Fruit fly (Drosophila melanogaster) whole organism, embryonic: ENCODE measurements around the gene Or63a.

Experiments used
- Asciz ChIP-seq: fragments of 200-800 bp; sonication (Bioruptor generic); optimal IDR thresholded peaks from 2 replicates; lab custom pipeline; 2017; ENCODE audit warnings: missing biosample characterization, mild to moderate bottlenecking, missing genetic modification characterization, missing genetic modification reagents
- Bteb2 ChIP-seq: fragments of 200-800 bp; sonication (Bioruptor generic); optimal IDR thresholded peaks from 2 replicates; lab custom pipeline; 2016; ENCODE audit warnings: missing biosample characterization, missing genetic modification characterization
- CG10209 ChIP-seq: fragments of 200-800 bp; sonication (Bioruptor generic); optimal IDR thresholded peaks from 3 replicates; lab custom pipeline; 2017; ENCODE audit warnings: missing biosample characterization, mild to moderate bottlenecking, missing genetic modification characterization, missing genetic modification reagents
- CG10274 ChIP-seq: fragments of 200-800 bp; sonication (Bioruptor generic); optimal IDR thresholded peaks from 3 replicates; lab custom pipeline; 2017; ENCODE audit warnings: missing biosample characterization, mild to moderate bottlenecking, missing genetic modification characterization
- CG10543 ChIP-seq: fragments of 200-800 bp; sonication (Bioruptor generic); optimal IDR thresholded peaks from 3 replicates; lab custom pipeline; 2017; ENCODE audit warnings: missing biosample characterization, mild to moderate bottlenecking, missing genetic modification characterization, moderate library complexity
- CG11247 ChIP-seq: fragments of 200-800 bp; sonication (Bioruptor generic); IDR thresholded peaks from 2 replicates; pipeline ENCODE4 v1.3.6; 2022; ENCODE audit warnings: missing biosample characterization, missing genetic modification characterization
- CG11695 ChIP-seq: fragments of 200-800 bp; sonication (Bioruptor generic); IDR thresholded peaks from 3 replicates; pipeline ENCODE4 v1.3.6; 2022; ENCODE audit warnings: missing biosample characterization, missing genetic modification characterization
- CG12219 ChIP-seq: fragments of 200-800 bp; sonication (Bioruptor generic); optimal IDR thresholded peaks from 3 replicates; lab custom pipeline; 2018; ENCODE audit warnings: missing biosample characterization, mild to moderate bottlenecking, missing genetic modification characterization
- CG12236 ChIP-seq: fragments of 200-800 bp; sonication (Bioruptor generic); optimal IDR thresholded peaks from 2 replicates; lab custom pipeline; 2016; ENCODE audit warnings: missing biosample characterization, missing genetic modification characterization
- CG13287 ChIP-seq: fragments of 200-800 bp; sonication (Bioruptor generic); IDR thresholded peaks from 2 replicates; pipeline ENCODE4 v1.3.6; 2022; ENCODE audit warnings: missing biosample characterization, missing genetic modification characterization; ENCODE audit not compliant: partially characterized antibody
- CG14667 ChIP-seq: fragments of 200-800 bp; sonication (Bioruptor generic); IDR thresholded peaks from 2 replicates; pipeline ENCODE4 v1.3.6; 2022; ENCODE audit warnings: missing biosample characterization, missing genetic modification characterization
- CG14860 ChIP-seq: fragments of 200-800 bp; sonication (Bioruptor generic); IDR thresholded peaks from 3 replicates; pipeline ENCODE4 v1.3.6; 2022; ENCODE audit warnings: missing biosample characterization, missing genetic modification characterization; ENCODE audit not compliant: partially characterized antibody
- CG16863 ChIP-seq: fragments of 200-800 bp; sonication (Bioruptor generic); optimal IDR thresholded peaks from 3 replicates; lab custom pipeline; 2016; ENCODE audit warnings: missing biosample characterization, missing genetic modification characterization
- CG17361 ChIP-seq: fragments of 200-800 bp; sonication (Bioruptor generic); IDR thresholded peaks from 3 replicates; pipeline ENCODE4 v1.3.6; 2022; ENCODE audit warnings: missing biosample characterization, missing genetic modification characterization
- CG17829 ChIP-seq: fragments of 200-800 bp; optimal IDR thresholded peaks from 2 replicates; lab custom pipeline; 2019; ENCODE audit warnings: missing biosample characterization, mild to moderate bottlenecking, missing genetic modification characterization, moderate library complexity
- CG18011 ChIP-seq: fragments of 200-800 bp; sonication (Bioruptor generic); optimal IDR thresholded peaks from 2 replicates; lab custom pipeline; 2017; ENCODE audit warnings: missing biosample characterization, missing genetic modification characterization, mild to moderate bottlenecking, moderate library complexity, missing genotype
- CG18476 ChIP-seq: fragments of 200-800 bp; sonication (Bioruptor generic); optimal IDR thresholded peaks from 2 replicates; lab custom pipeline; 2016; ENCODE audit warnings: missing biosample characterization, mild to moderate bottlenecking, missing genetic modification characterization
- CG2875 ChIP-seq: fragments of 200-800 bp; sonication (Bioruptor generic); optimal IDR thresholded peaks from 2 replicates; lab custom pipeline; 2017; ENCODE audit warnings: missing biosample characterization, mild to moderate bottlenecking, missing genetic modification characterization, missing genetic modification reagents
- CG32772 ChIP-seq: fragments of 200-800 bp; sonication (Bioruptor generic); IDR thresholded peaks from 2 replicates; pipeline ENCODE4 v1.3.6; 2022; ENCODE audit warnings: missing biosample characterization, missing genetic modification characterization
- CG3726 ChIP-seq: fragments of 200-800 bp; sonication (Bioruptor generic); IDR thresholded peaks from 3 replicates; pipeline ENCODE4, ENCODE4 v1.3.6; 2022; ENCODE audit warnings: missing biosample characterization, missing genetic modification characterization
- CG4360 ChIP-seq: fragments of 200-800 bp; sonication (Bioruptor generic); IDR thresholded peaks from 2 replicates; pipeline ENCODE4 v1.3.6; 2022; ENCODE audit warnings: missing biosample characterization, missing genetic modification characterization
- CG4730 ChIP-seq: fragments of 200-800 bp; sonication (Bioruptor generic); IDR thresholded peaks from 2 replicates; pipeline ENCODE4 v1.3.6; 2022; ENCODE audit warnings: missing biosample characterization, missing genetic modification characterization
- CG6813 ChIP-seq: fragments of 200-800 bp; sonication (Bioruptor generic); optimal IDR thresholded peaks from 2 replicates; lab custom pipeline; 2017; ENCODE audit warnings: missing biosample characterization, missing genetic modification characterization, mild to moderate bottlenecking, moderate library complexity, missing genetic modification reagents
- CG9609 ChIP-seq: fragments of 200-800 bp; sonication (Bioruptor generic); optimal IDR thresholded peaks from 3 replicates; lab custom pipeline; 2016; ENCODE audit warnings: missing biosample characterization, missing genetic modification characterization
- Elba2 ChIP-seq: fragments of 200-800 bp; sonication (Bioruptor generic); optimal IDR thresholded peaks from 3 replicates; lab custom pipeline; 2016; ENCODE audit warnings: missing biosample characterization, missing genetic modification characterization
- Fer3 ChIP-seq: fragments of 200-800 bp; sonication (Bioruptor generic); optimal IDR thresholded peaks from 2 replicates; lab custom pipeline; 2018; ENCODE audit warnings: missing biosample characterization, mild to moderate bottlenecking, missing genetic modification characterization, moderate library complexity
- Mad ChIP-seq: fragments of 200-800 bp; sonication (Bioruptor generic); optimal IDR thresholded peaks from 2 replicates; lab custom pipeline; 2016; ENCODE audit warnings: missing biosample characterization, missing genetic modification characterization
- Stat92E ChIP-seq, 3 experiments: fragments of >200 bp in 2 of 3; fragments of 200-800 bp in 1 of 3; sonication (Bioruptor generic) in 1 of 3; optimal IDR thresholded peaks; 2 replicates each; lab custom pipeline; 2017 to 2019; ENCODE audit warnings: missing biosample characterization in 3 of 3, missing genetic modification characterization in 3 of 3, mild to moderate bottlenecking in 1 of 3, moderate library complexity in 1 of 3
- Trl ChIP-seq, 3 experiments: fragments of >200 bp in 2 of 3; fragments of 200-800 bp in 1 of 3; sonication (Bioruptor generic) in 1 of 3; optimal IDR thresholded peaks; 2 replicates in 1 of 3; 3 replicates in 2 of 3; lab custom pipeline; 2016 to 2017; ENCODE audit warnings: missing biosample characterization in 1 of 3, missing genetic modification characterization in 1 of 3
- Vsx1 ChIP-seq: fragments of 200-800 bp; sonication (Bioruptor generic); optimal IDR thresholded peaks from 2 replicates; lab custom pipeline; 2017; ENCODE audit warnings: missing biosample characterization, mild to moderate bottlenecking, missing genetic modification characterization, missing genetic modification reagents
- Xrp1 ChIP-seq: fragments of 200-800 bp; sonication (Bioruptor generic); IDR thresholded peaks from 2 replicates; pipeline ENCODE4 v1.3.6; 2022; ENCODE audit warnings: missing biosample characterization, missing genetic modification characterization
- aop ChIP-seq: fragments of 200-800 bp; sonication (Bioruptor generic); IDR thresholded peaks from 2 replicates; pipeline ENCODE4 v1.3.6; 2022; ENCODE audit warnings: missing biosample characterization, missing genetic modification characterization
- ato ChIP-seq: fragments of 200-800 bp; sonication (Bioruptor generic); IDR thresholded peaks from 2 replicates; pipeline ENCODE4 v1.3.6; 2022; ENCODE audit warnings: missing biosample characterization, missing genetic modification characterization; ENCODE audit not compliant: partially characterized antibody
- bigmax ChIP-seq: fragments of 200-800 bp; sonication (Bioruptor generic); optimal IDR thresholded peaks from 2 replicates; lab custom pipeline; 2018; ENCODE audit warnings: missing biosample characterization, mild to moderate bottlenecking, missing genetic modification characterization
- caup ChIP-seq: fragments of 200-800 bp; sonication (Bioruptor generic); optimal IDR thresholded peaks from 3 replicates; lab custom pipeline; 2017; ENCODE audit warnings: missing biosample characterization, mild to moderate bottlenecking, missing genetic modification characterization, moderate library complexity; ENCODE audit not compliant: severe bottlenecking
- da ChIP-seq: fragments of 200-800 bp; sonication (Bioruptor generic); optimal IDR thresholded peaks from 2 replicates; lab custom pipeline; 2016; ENCODE audit warnings: missing biosample characterization, missing genetic modification characterization
- dmrt99B ChIP-seq: fragments of 200-800 bp; sonication (Bioruptor generic); optimal IDR thresholded peaks from 2 replicates; lab custom pipeline; 2018; ENCODE audit warnings: missing biosample characterization, mild to moderate bottlenecking, missing genetic modification characterization, moderate library complexity
- fu2 ChIP-seq: fragments of 200-800 bp; sonication (Bioruptor generic); optimal IDR thresholded peaks from 2 replicates; lab custom pipeline; 2016; ENCODE audit warnings: missing biosample characterization, missing genetic modification characterization
- lmd ChIP-seq: fragments of 200-800 bp; sonication (Bioruptor generic); IDR thresholded peaks from 2 replicates; pipeline ENCODE4 v1.3.6; 2022; ENCODE audit warnings: missing biosample characterization, missing genetic modification characterization
- mam ChIP-seq: fragments of 200-800 bp; sonication (Bioruptor generic); optimal IDR thresholded peaks from 3 replicates; lab custom pipeline; 2016; ENCODE audit warnings: missing biosample characterization, missing genetic modification characterization
- mld ChIP-seq: fragments of 200-800 bp; sonication (Bioruptor generic); IDR thresholded peaks from 3 replicates; pipeline ENCODE4 v1.3.6; 2022; ENCODE audit warnings: missing biosample characterization, missing genetic modification characterization; ENCODE audit not compliant: partially characterized antibody
- oc ChIP-seq: fragments of 200-800 bp; sonication (Bioruptor generic); optimal IDR thresholded peaks from 2 replicates; lab custom pipeline; 2018; ENCODE audit warnings: missing biosample characterization, mild to moderate bottlenecking, missing genetic modification characterization, moderate library complexity
- otp ChIP-seq: fragments of 200-800 bp; sonication (Bioruptor generic); IDR thresholded peaks from 3 replicates; pipeline ENCODE4, ENCODE4 v1.3.6; 2022; ENCODE audit warnings: missing biosample characterization, missing genetic modification characterization
- p53 ChIP-seq: fragments of 200-800 bp; sonication (Bioruptor generic); optimal IDR thresholded peaks from 2 replicates; lab custom pipeline; 2016; ENCODE audit warnings: missing biosample characterization, missing genetic modification characterization
- pros ChIP-seq: fragments of 200-800 bp; sonication (Bioruptor generic); optimal IDR thresholded peaks from 3 replicates; lab custom pipeline; 2019; ENCODE audit warnings: missing biosample characterization, mild to moderate bottlenecking, missing genetic modification characterization, moderate library complexity
- salm ChIP-seq: fragments of 200-800 bp; sonication (Bioruptor generic); optimal IDR thresholded peaks from 2 replicates; lab custom pipeline; 2018; ENCODE audit warnings: missing biosample characterization, mild to moderate bottlenecking, missing genetic modification characterization
- tup ChIP-seq: fragments of 200-800 bp; sonication (Bioruptor generic); optimal IDR thresholded peaks from 2 replicates; lab custom pipeline; 2016; ENCODE audit warnings: missing biosample characterization, mild to moderate bottlenecking, missing genetic modification characterization, moderate library complexity
- vfl ChIP-seq: fragments of 200-800 bp; sonication (Bioruptor generic); optimal IDR thresholded peaks from 2 replicates; lab custom pipeline; 2016; ENCODE audit warnings: missing biosample characterization, missing genetic modification characterization
- vvl ChIP-seq: fragments of 200-800 bp; sonication (Bioruptor generic); IDR thresholded peaks from 2 replicates; pipeline ENCODE4 v1.3.6; 2022; ENCODE audit warnings: missing biosample characterization, missing genetic modification characterization
- wek ChIP-seq: fragments of 200-800 bp; sonication (Bioruptor generic); optimal IDR thresholded peaks from 3 replicates; lab custom pipeline; 2018; ENCODE audit warnings: missing biosample characterization, mild to moderate bottlenecking, missing genetic modification characterization, moderate library complexity

Or63a gene

dm6 chr3L:2913291-2913690 is 48.0 kb upstream of the Or63a start (continued):
- TF ChIP-seq aop (GFP tag; lab: Robert Waterston, UW) (no peak), caup (GFP tag; lab: Kevin White, UChicago) (peak; percentile 51), bigmax (GFP tag; lab: Kevin White, UChicago) (no peak), CG14860 (no peak), CG10274 (GFP tag; lab: Kevin White, UChicago) (no peak), CG16863 (no peak), CG2875 (GFP tag; lab: Kevin White, UChicago) (no peak), CG9609 (GFP tag; lab: Kevin White, UChicago) (no peak), salm (tag; lab: Kevin White, UChicago) (no peak), CG10543 (GFP tag; lab: Kevin White, UChicago) (no peak), oc (tag; lab: Kevin White, UChicago) (no peak), mam (GFP tag; lab: Kevin White, UChicago) (peak; percentile 58), p53 (GFP tag; lab: Kevin White, UChicago) (no peak), CG11695 (GFP tag; lab: Robert Waterston, UW) (peak; percentile 53; the same call in 1 of the 3 replicates), CG18011 (GFP tag; lab: Kevin White, UChicago) (no peak), ato (GFP tag; lab: Robert Waterston, UW) (no peak), CG17361 (GFP tag; lab: Robert Waterston, UW) (no peak), tup (GFP tag; lab: Kevin White, UChicago) (no peak), Elba2 (no peak), lmd (GFP tag; lab: Robert Waterston, UW) (peak; percentile 57), otp (no peak), CG6813 (GFP tag; lab: Kevin White, UChicago) (no peak), da (no peak), mld (GFP tag; lab: Robert Waterston, UW) (no peak), Vsx1 (GFP tag; lab: Kevin White, UChicago) (no peak), CG13287 (no peak), CG12236 (no peak), Trl (optimal IDR thresholded peaks at IDR 0.05; lab: Kevin White, UChicago) (no peak), Trl (GFP tag; optimal IDR thresholded peaks at IDR 0.05; lab: Kevin White, UChicago) (no peak), Stat92E (GFP tag; optimal IDR thresholded peaks at IDR 0.05; lab: Kevin White, UChicago) (no peak), CG18476 (GFP tag; lab: Kevin White, UChicago) (no peak), CG3726 (0 out of 3 replicates have a peak, but pooled peaks have one; percentile 24), CG32772 (GFP tag; lab: Robert Waterston, UW) (no peak), Bteb2 (GFP tag; lab: Kevin White, UChicago) (no peak), fu2 (GFP tag; lab: Kevin White, UChicago) (no peak), CG4730 (GFP tag; lab: Robert Waterston, UW) (no peak), CG12219 (GFP tag; lab: Kevin White, UChicago) (no peak), dmrt99B (tag; lab: Kevin White, UChicago) (peak; percentile 55), Fer3 (tag; lab: Kevin White, UChicago) (peak; percentile 47), wek (no peak), Xrp1 (GFP tag; lab: Robert Waterston, UW) (no peak; the same call in 1 of the 2 replicates), Asciz (GFP tag; lab: Kevin White, UChicago) (no peak), vfl (GFP tag; lab: Kevin White, UChicago) (no peak), CG4360 (no peak), CG14667 (GFP tag; lab: Robert Waterston, UW) (peak; percentile 30; the same call in 1 of the 2 replicates), vvl (GFP tag; lab: Robert Waterston, UW) (no peak), CG17829 (tag; lab: Kevin White, UChicago) (no peak), pros (GFP tag; lab: Kevin White, UChicago) (no peak), CG11247 (GFP tag; lab: Robert Waterston, UW) (0 out of 2 replicates have a peak, but pooled peaks have one; percentile 9), CG10209 (GFP tag; lab: Kevin White, UChicago) (peak; percentile 30), Mad (GFP tag; lab: Kevin White, UChicago) (no peak)
